Fruit fly (Drosophila melanogaster): ENCODE results near the gene CG13297.

The CG13297 gene

dm6 chr3L:6124616-6125408 lies 32.4 kb downstream of the CG13297 start:
- TF ChIP-seq ttk (optimal IDR thresholded peaks at IDR 0.05) = no peak
- no peak for TF ChIP-seq h (optimal IDR thresholded peaks at IDR 0.05)
- TF ChIP-seq Myc (optimal IDR thresholded peaks at IDR 0.05) = no peak
- no peak for TF ChIP-seq Sin3A (optimal IDR thresholded peaks at IDR 0.05)
- TF ChIP-seq psq (optimal IDR thresholded peaks at IDR 0.05) = no peak
- no peak for TF ChIP-seq insv (optimal IDR thresholded peaks at IDR 0.05)

dm6 chr3L:6116881-6117280 lies 40.3 kb downstream of the CG13297 start:
- no peak for TF ChIP-seq insv (optimal IDR thresholded peaks at IDR 0.05)
- no peak for TF ChIP-seq h (optimal IDR thresholded peaks at IDR 0.05)
- TF ChIP-seq Myc (optimal IDR thresholded peaks at IDR 0.05) = no peak
- no peak for TF ChIP-seq psq (optimal IDR thresholded peaks at IDR 0.05)
- TF ChIP-seq ttk (optimal IDR thresholded peaks at IDR 0.05) = no peak
- no peak for TF ChIP-seq Sin3A (optimal IDR thresholded peaks at IDR 0.05)

- TF ChIP-seq h (optimal IDR thresholded peaks at IDR 0.05) (no peak), Myc (optimal IDR thresholded peaks at IDR 0.05) (no peak), insv (optimal IDR thresholded peaks at IDR 0.05) (no peak), Sin3A (optimal IDR thresholded peaks at IDR 0.05) (no peak), psq (optimal IDR thresholded peaks at IDR 0.05) (no peak), ttk (optimal IDR thresholded peaks at IDR 0.05) (no peak)
Observed at dm6 chr3L:6115505-6115904, 41.7 kb downstream of the CG13297 start.

- TF ChIP-seq Sin3A (optimal IDR thresholded peaks at IDR 0.05) (no peak), psq (optimal IDR thresholded peaks at IDR 0.05) (no peak), h (optimal IDR thresholded peaks at IDR 0.05) (no peak), Myc (optimal IDR thresholded peaks at IDR 0.05) (no peak), ttk (optimal IDR thresholded peaks at IDR 0.05) (no peak), insv (optimal IDR thresholded peaks at IDR 0.05) (no peak)
Observed at dm6 chr3L:6111458-6111857, 45.7 kb downstream of the CG13297 start.

- TF ChIP-seq Myc (optimal IDR thresholded peaks at IDR 0.05) = no peak
- no peak for TF ChIP-seq h (optimal IDR thresholded peaks at IDR 0.05)
- TF ChIP-seq Sin3A (optimal IDR thresholded peaks at IDR 0.05) = no peak
- TF ChIP-seq psq (optimal IDR thresholded peaks at IDR 0.05) = no peak
- no peak for TF ChIP-seq insv (optimal IDR thresholded peaks at IDR 0.05)
- no peak for TF ChIP-seq ttk (optimal IDR thresholded peaks at IDR 0.05)
Observed at dm6 chr3L:6110673-6111449, 46.3 kb downstream of the CG13297 start.

dm6 chr3L:6108264-6109060 lies 48.7 kb downstream of the CG13297 start:
- TF ChIP-seq h (optimal IDR thresholded peaks at IDR 0.05) = no peak
- no peak for TF ChIP-seq ttk (optimal IDR thresholded peaks at IDR 0.05)
- no peak for TF ChIP-seq insv (optimal IDR thresholded peaks at IDR 0.05)
- no peak for TF ChIP-seq Myc (optimal IDR thresholded peaks at IDR 0.05)

- TF ChIP-seq psq (optimal IDR thresholded peaks at IDR 0.05) (no peak), Sin3A (optimal IDR thresholded peaks at IDR 0.05) (no peak), Myc (optimal IDR thresholded peaks at IDR 0.05) (no peak), h (optimal IDR thresholded peaks at IDR 0.05) (no peak), insv (optimal IDR thresholded peaks at IDR 0.05) (no peak), ttk (optimal IDR thresholded peaks at IDR 0.05) (no peak)
Observed at dm6 chr3L:6106717-6107116, 50.5 kb downstream of the CG13297 start.
